Fruit fly (Drosophila melanogaster) whole organism, wandering third instar larva: ENCODE measurements around the gene Cyp6a18.

ENCODE experiments used
- Abd-B ChIP-seq: fragments of >200 bp; optimal IDR thresholded peaks from 2 replicates; lab custom pipeline; 2017; ENCODE audit warnings: missing biosample characterization, missing genetic modification characterization
- CG32264 ChIP-seq: fragments of 200-800 bp; sonication (Bioruptor generic); optimal IDR thresholded peaks from 2 replicates; lab custom pipeline; 2016; ENCODE audit warnings: missing biosample characterization, missing genetic modification characterization
- CrebA ChIP-seq: fragments of 200-800 bp; sonication (Bioruptor generic); optimal IDR thresholded peaks from 2 replicates; lab custom pipeline; 2016; ENCODE audit warnings: missing biosample characterization, mild to moderate bottlenecking, missing genetic modification characterization, borderline replicate concordance
- Dfd ChIP-seq: fragments of >200 bp; optimal IDR thresholded peaks from 2 replicates; lab custom pipeline; 2017; ENCODE audit warnings: missing biosample characterization, missing genetic modification characterization
- Dif ChIP-seq: fragments of 200-275, 200-300 bp; sonication (Bioruptor generic); optimal IDR thresholded peaks from 2 replicates; lab custom pipeline; 2018; ENCODE audit warnings: missing biosample characterization, missing genetic modification characterization; ENCODE audit not compliant: partially characterized antibody
- GATAd ChIP-seq: sonication (Bioruptor generic); optimal IDR thresholded peaks from 2 replicates; lab custom pipeline; 2016; ENCODE audit warnings: missing biosample characterization, missing genetic modification characterization
- Hnf4 ChIP-seq: fragments of 200-800 bp; sonication (Bioruptor generic); optimal IDR thresholded peaks from 2 replicates; lab custom pipeline; 2016; ENCODE audit warnings: missing biosample characterization, mild to moderate bottlenecking, missing genetic modification characterization
- Hr78 ChIP-seq: fragments of >200 bp; optimal IDR thresholded peaks from 2 replicates; lab custom pipeline; 2017; ENCODE audit warnings: missing biosample characterization, missing genetic modification characterization
- Hr83 ChIP-seq: fragments of 200-300 bp; sonication (Bioruptor generic); optimal IDR thresholded peaks from 2 replicates; lab custom pipeline; 2016; ENCODE audit warnings: missing biosample characterization, mild to moderate bottlenecking, missing genetic modification characterization, moderate library complexity; ENCODE audit not compliant: poor library complexity, severe bottlenecking
- Jra ChIP-seq: sonication (Bioruptor generic); optimal IDR thresholded peaks from 2 replicates; lab custom pipeline; 2016; ENCODE audit warnings: missing biosample characterization, missing genetic modification characterization
- Mio ChIP-seq: sonication (Bioruptor generic); optimal IDR thresholded peaks from 2 replicates; lab custom pipeline; 2016; ENCODE audit warnings: missing biosample characterization, missing genetic modification characterization
- Myc ChIP-seq: fragments of >200 bp; optimal IDR thresholded peaks from 2 replicates; lab custom pipeline; 2017
- Sp1 ChIP-seq: fragments of 200-800 bp; sonication (Bioruptor generic); optimal IDR thresholded peaks from 3 replicates; lab custom pipeline; 2019; ENCODE audit warnings: missing biosample characterization, mild to moderate bottlenecking, missing genetic modification characterization, moderate library complexity
- Vsx2 ChIP-seq: fragments of 200-300, 225-300 bp; sonication (Bioruptor generic); optimal IDR thresholded peaks from 2 replicates; lab custom pipeline; 2018; ENCODE audit warnings: missing biosample characterization, missing genetic modification characterization; ENCODE audit not compliant: partially characterized antibody
- br ChIP-seq: fragments of 200-800 bp; sonication (Bioruptor generic); optimal IDR thresholded peaks from 2 replicates; lab custom pipeline; 2016; ENCODE audit warnings: missing biosample characterization, missing genetic modification characterization
- brk ChIP-seq: fragments of 200-800 bp; sonication (Bioruptor generic); optimal IDR thresholded peaks from 2 replicates; lab custom pipeline; 2016; ENCODE audit warnings: missing biosample characterization, mild to moderate bottlenecking, missing genetic modification characterization
- dmrt93B ChIP-seq: fragments of 200-800 bp; sonication (Bioruptor generic); optimal IDR thresholded peaks from 2 replicates; lab custom pipeline; 2018; ENCODE audit warnings: missing biosample characterization, mild to moderate bottlenecking, missing genetic modification characterization
- ey ChIP-seq: fragments of 200-800 bp; sonication (Bioruptor generic); optimal IDR thresholded peaks from 2 replicates; lab custom pipeline; 2016; ENCODE audit warnings: missing biosample characterization, missing genetic modification characterization
- foxo ChIP-seq, 2 experiments: fragments of 200-800 bp; sonication (Bioruptor generic); optimal IDR thresholded peaks; 2 replicates in 1 of 2; 3 replicates in 1 of 2; lab custom pipeline; 2016 to 2017; ENCODE audit warnings: missing biosample characterization in 2 of 2, missing genetic modification characterization in 2 of 2
- h ChIP-seq: fragments of 200-800 bp; sonication (Bioruptor generic); optimal IDR thresholded peaks from 3 replicates; lab custom pipeline; 2016; ENCODE audit warnings: missing biosample characterization, mild to moderate bottlenecking, missing genetic modification characterization
- jim ChIP-seq: fragments of 175-275, 200-325 bp; sonication (Bioruptor generic); optimal IDR thresholded peaks from 2 replicates; lab custom pipeline; 2016; ENCODE audit warnings: missing biosample characterization, mild to moderate bottlenecking, missing genetic modification characterization
- lola ChIP-seq: fragments of >200 bp; optimal IDR thresholded peaks from 2 replicates; lab custom pipeline; 2017; ENCODE audit warnings: missing biosample characterization, missing genetic modification characterization
- pan ChIP-seq: fragments of >200 bp; optimal IDR thresholded peaks from 2 replicates; lab custom pipeline; 2017
- psq ChIP-seq: fragments of 200-800 bp; sonication (Bioruptor generic); optimal IDR thresholded peaks from 3 replicates; lab custom pipeline; 2017; ENCODE audit warnings: missing biosample characterization, mild to moderate bottlenecking, missing genetic modification characterization, moderate library complexity
- rgr ChIP-seq: fragments of 200-800 bp; sonication (Bioruptor generic); optimal IDR thresholded peaks from 3 replicates; lab custom pipeline; 2016; ENCODE audit warnings: missing biosample characterization, mild to moderate bottlenecking, missing genetic modification characterization
- sage ChIP-seq: fragments of 200-800 bp; sonication (Bioruptor generic); optimal IDR thresholded peaks from 2 replicates; lab custom pipeline; 2016; ENCODE audit warnings: missing biosample characterization, mild to moderate bottlenecking, missing genetic modification characterization
- sv ChIP-seq: fragments of 200-800 bp; sonication (Bioruptor generic); optimal IDR thresholded peaks from 3 replicates; lab custom pipeline; 2016; ENCODE audit warnings: missing biosample characterization, missing genetic modification characterization
- usp ChIP-seq: fragments of >200 bp; optimal IDR thresholded peaks from 2 replicates; lab custom pipeline; 2017; ENCODE audit warnings: missing biosample characterization, missing genetic modification characterization
- woc ChIP-seq: sonication (Bioruptor generic); optimal IDR thresholded peaks from 2 replicates; lab custom pipeline; 2016; ENCODE audit warnings: missing biosample characterization, mild to moderate bottlenecking, missing genetic modification characterization

Gene Cyp6a18

DNA sequence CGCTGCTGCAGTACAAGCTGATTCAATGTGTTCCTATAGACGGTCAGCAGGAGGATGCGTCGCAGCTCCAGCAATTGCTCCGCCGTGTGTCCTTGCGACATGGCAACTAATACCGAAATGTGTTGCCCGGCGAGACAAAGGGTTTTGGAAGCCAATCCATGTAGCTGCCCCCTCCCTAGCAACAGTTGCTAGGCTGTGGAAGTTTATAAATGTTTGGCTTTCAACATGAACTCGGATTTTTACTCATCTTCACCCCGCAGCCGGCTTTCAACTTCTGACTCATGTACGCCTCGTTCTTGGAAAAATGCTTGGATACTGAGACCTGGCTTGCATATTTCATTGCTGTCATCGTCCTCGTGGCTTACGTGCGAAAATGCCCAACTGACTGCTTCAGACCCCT, 38.7 kb downstream of the Cyp6a18 start, which contains the start of gene CG13972:
Gene CG13972 (minus strand): TSS at position 101 of the 400 bp plus-strand sequence.
- TF ChIP-seq Jra (no peak), Hr83 (no peak), ey (GFP tag; lab: Kevin White, UChicago) (no peak), sage (no peak), Myc (lab: Kevin White, UChicago) (no peak), GATAd (GFP tag; lab: Kevin White, UChicago) (no peak), lola (GFP tag; lab: Kevin White, UChicago) (no peak), Hnf4 (GFP tag; lab: Kevin White, UChicago) (no peak), foxo (GFP tag; optimal IDR thresholded peaks at IDR 0.05; lab: Kevin White, UChicago) (no peak), Abd-B (GFP tag; lab: Kevin White, UChicago) (no peak), Dif (GFP tag; lab: Kevin White, UChicago) (no peak), pan (lab: Kevin White, UChicago) (no peak), rgr (GFP tag; lab: Kevin White, UChicago) (no peak), woc (no peak), Mio (GFP tag; lab: Kevin White, UChicago) (no peak), jim (no peak), brk (GFP tag; lab: Kevin White, UChicago) (no peak), CG32264 (GFP tag; lab: Kevin White, UChicago) (no peak), Sp1 (GFP tag; lab: Kevin White, UChicago) (no peak), usp (GFP tag; lab: Kevin White, UChicago) (no peak)
- TF ChIP-seq, all 38 proteins: peak for 0

DNA sequence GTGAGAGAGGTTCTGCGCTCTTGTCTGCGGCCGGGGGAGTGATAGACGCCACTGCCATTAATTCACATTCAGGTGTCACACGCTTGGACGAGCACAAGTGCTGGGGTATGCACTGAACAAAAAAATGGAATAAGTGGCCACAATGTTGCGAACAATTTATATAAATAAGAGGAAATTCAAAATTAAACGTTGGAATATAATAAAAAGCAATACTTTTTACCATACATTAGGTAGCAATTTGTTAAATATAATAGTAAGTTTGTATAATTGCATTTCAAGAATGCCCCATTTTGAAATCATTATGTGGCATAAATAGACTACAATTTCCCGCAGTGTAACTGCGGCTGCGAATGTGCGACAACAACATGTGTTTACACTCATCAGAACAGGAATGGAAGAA, 41.4 kb downstream of the Cyp6a18 start:
- TF ChIP-seq h (no peak), pan (lab: Kevin White, UChicago) (no peak), psq (GFP tag; lab: Kevin White, UChicago) (no peak), CrebA (GFP tag; lab: Kevin White, UChicago) (no peak), woc (no peak), Abd-B (GFP tag; lab: Kevin White, UChicago) (no peak), dmrt93B (GFP tag; lab: Kevin White, UChicago) (no peak), Vsx2 (GFP tag; lab: Kevin White, UChicago) (no peak), br (GFP tag; lab: Kevin White, UChicago) (no peak), Dif (GFP tag; lab: Kevin White, UChicago) (no peak), Mio (GFP tag; lab: Kevin White, UChicago) (no peak), sage (no peak), brk (GFP tag; lab: Kevin White, UChicago) (no peak), sv (no peak), Dfd (GFP tag; lab: Kevin White, UChicago) (no peak), Hnf4 (GFP tag; lab: Kevin White, UChicago) (no peak), Sp1 (GFP tag; lab: Kevin White, UChicago) (no peak)

DNA sequence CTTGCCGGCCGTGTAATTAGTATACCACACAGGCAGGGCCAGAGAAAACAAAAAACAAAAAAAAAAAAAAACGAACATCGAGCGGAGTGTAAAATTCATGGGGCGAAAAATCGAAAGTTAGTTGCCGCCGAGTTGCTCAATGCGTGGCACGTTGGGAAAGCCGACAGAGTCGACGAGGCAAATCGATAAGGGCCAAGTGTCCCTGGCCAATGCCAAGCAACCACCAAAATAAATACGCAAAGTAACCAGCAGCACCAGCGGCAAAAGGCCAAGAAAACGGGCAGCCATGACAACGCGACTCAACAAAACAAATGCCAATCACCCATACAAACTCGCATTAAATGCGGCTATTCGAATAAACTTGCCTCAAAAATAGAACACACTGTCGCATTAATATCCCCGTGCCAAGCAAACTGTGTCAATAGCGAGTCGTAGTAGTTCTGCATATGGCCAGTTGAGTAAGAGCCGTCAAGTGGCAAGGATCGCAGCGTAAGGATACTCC, 42.0 kb downstream of the Cyp6a18 start, which contains the start of gene CG12885:
Gene CG12885 (plus strand): TSS at position 452 of the 502 bp plus-strand sequence.
- TF ChIP-seq ey (GFP tag; lab: Kevin White, UChicago) (no peak), br (GFP tag; lab: Kevin White, UChicago) (no peak), Hr78 (GFP tag; lab: Kevin White, UChicago) (no peak)
- TF ChIP-seq, all 38 proteins: peak for 0
